Worm (Caenorhabditis elegans) whole organism, late embryonic: ENCODE results near the gene ifas-2.

ENCODE experiments used
- C38D4.7 ChIP-seq: fragments of 200-800 bp; sonication (Bioruptor generic); optimal IDR thresholded peaks from 2 replicates; lab custom pipeline; 2018; ENCODE audit warnings: mild to moderate bottlenecking, missing genetic modification characterization, moderate library complexity, missing compliant biosample characterization
- K02D7.2 ChIP-seq: sonication (generic microtip); optimal IDR thresholded peaks from 2 replicates; lab custom pipeline; 2017; ENCODE audit warnings: mild to moderate bottlenecking, missing genetic modification characterization, missing compliant biosample characterization
- T23F11.4 ChIP-seq: fragments of 200-800 bp; sonication (Bioruptor generic); optimal IDR thresholded peaks from 2 replicates; lab custom pipeline; 2018; ENCODE audit warnings: mild to moderate bottlenecking, missing genetic modification characterization, missing compliant biosample characterization
- ahr-1 ChIP-seq: sonication (generic microtip); optimal IDR thresholded peaks from 2 replicates; lab custom pipeline; 2016; ENCODE audit warnings: missing genetic modification characterization, missing compliant biosample characterization
- ceh-14 ChIP-seq: sonication (generic microtip); optimal IDR thresholded peaks from 2 replicates; lab custom pipeline; 2016; ENCODE audit warnings: missing genotype, missing genetic modification characterization, missing compliant biosample characterization
- ceh-18 ChIP-seq: sonication (generic microtip); optimal IDR thresholded peaks from 2 replicates; lab custom pipeline; 2016; ENCODE audit warnings: missing genetic modification characterization, missing compliant biosample characterization
- ceh-30 ChIP-seq: fragments of 150-350 bp; optimal IDR thresholded peaks from 2 replicates; lab custom pipeline; 2014; ENCODE audit warnings: missing biosample characterization, missing genetic modification characterization
- ceh-45 ChIP-seq: fragments of 200-800 bp; sonication (Bioruptor generic); IDR thresholded peaks from 2 replicates; pipeline ENCODE4 v1.3.6; 2022; ENCODE audit warnings: missing genetic modification reagents, missing genetic modification characterization, missing compliant biosample characterization
- ceh-48 ChIP-seq: sonication (generic microtip); optimal IDR thresholded peaks from 2 replicates; lab custom pipeline; 2016; ENCODE audit warnings: missing genetic modification characterization, inconsistent platforms, missing compliant biosample characterization
- ceh-6 ChIP-seq: fragments of 200-800 bp; sonication (Bioruptor generic); optimal IDR thresholded peaks from 2 replicates; lab custom pipeline; 2018; ENCODE audit warnings: mild to moderate bottlenecking, missing genetic modification characterization, missing compliant biosample characterization
- dmd-4 ChIP-seq: sonication (generic microtip); optimal IDR thresholded peaks from 2 replicates; lab custom pipeline; 2016; ENCODE audit warnings: borderline replicate concordance, missing genetic modification characterization, missing compliant biosample characterization
- elt-4 ChIP-seq: sonication (generic microtip); optimal IDR thresholded peaks from 2 replicates; lab custom pipeline; 2016; ENCODE audit warnings: missing genetic modification characterization, missing compliant biosample characterization
- ets-4 ChIP-seq: sonication (generic microtip); optimal IDR thresholded peaks from 2 replicates; lab custom pipeline; 2016; ENCODE audit warnings: missing genetic modification characterization, missing compliant biosample characterization
- fax-1 ChIP-seq: sonication (generic microtip); optimal IDR thresholded peaks from 2 replicates; lab custom pipeline; 2016; ENCODE audit warnings: missing genotype, missing genetic modification characterization, missing compliant biosample characterization
- fkh-10 ChIP-seq: fragments of 150-350 bp; optimal IDR thresholded peaks from 2 replicates; lab custom pipeline; 2014; ENCODE audit warnings: missing biosample characterization, missing genetic modification reagents, missing genetic modification characterization
- fkh-6 ChIP-seq: sonication (generic microtip); optimal IDR thresholded peaks from 2 replicates; lab custom pipeline; 2016; ENCODE audit warnings: missing genetic modification characterization, missing compliant biosample characterization
- hlh-13 ChIP-seq: fragments of 200-800 bp; sonication (Bioruptor generic); optimal IDR thresholded peaks from 2 replicates; lab custom pipeline; 2018; ENCODE audit warnings: mild to moderate bottlenecking, missing genetic modification characterization, missing compliant biosample characterization
- hlh-15 ChIP-seq: sonication (generic microtip); optimal IDR thresholded peaks from 2 replicates; lab custom pipeline; 2016; ENCODE audit warnings: missing genetic modification characterization, missing compliant biosample characterization
- hlh-30 ChIP-seq: sonication (generic microtip); optimal IDR thresholded peaks from 2 replicates; lab custom pipeline; 2017; ENCODE audit warnings: antibody characterized with exemption, missing genetic modification characterization, missing compliant biosample characterization; ENCODE audit not compliant: insufficient read depth
- hlh-6 ChIP-seq: sonication (generic microtip); optimal IDR thresholded peaks from 2 replicates; lab custom pipeline; 2016; ENCODE audit warnings: missing genotype, missing genetic modification characterization, missing compliant biosample characterization
- hlh-8 ChIP-seq: sonication (generic microtip); optimal IDR thresholded peaks from 2 replicates; lab custom pipeline; 2016; ENCODE audit warnings: missing genotype, missing genetic modification characterization, missing compliant biosample characterization
- lim-6 ChIP-seq: sonication (generic microtip); optimal IDR thresholded peaks from 2 replicates; lab custom pipeline; 2016; ENCODE audit warnings: missing genetic modification characterization, missing compliant biosample characterization
- lin-11 ChIP-seq: fragments of 200-800 bp; sonication (Bioruptor generic); optimal IDR thresholded peaks from 2 replicates; lab custom pipeline; 2018; ENCODE audit warnings: mild to moderate bottlenecking, missing genetic modification characterization, missing compliant biosample characterization
- nfya-1 ChIP-seq: sonication (generic microtip); optimal IDR thresholded peaks from 2 replicates; lab custom pipeline; 2017; ENCODE audit warnings: missing genetic modification characterization, mild to moderate bottlenecking, missing compliant biosample characterization, antibody characterized with exemption, moderate library complexity
- nhr-232 ChIP-seq: sonication (generic microtip); optimal IDR thresholded peaks from 2 replicates; lab custom pipeline; 2016; ENCODE audit warnings: missing genetic modification characterization, missing compliant biosample characterization
- npax-4 ChIP-seq: sonication (generic microtip); optimal IDR thresholded peaks from 2 replicates; lab custom pipeline; 2016; ENCODE audit warnings: missing genetic modification characterization, missing compliant biosample characterization
- odd-2 ChIP-seq: sonication (generic microtip); optimal IDR thresholded peaks from 2 replicates; lab custom pipeline; 2017; ENCODE audit warnings: antibody characterized with exemption, mild to moderate bottlenecking, missing genetic modification characterization, missing compliant biosample characterization
- pag-3 ChIP-seq: sonication (generic microtip); optimal IDR thresholded peaks from 2 replicates; lab custom pipeline; 2016; ENCODE audit warnings: missing compliant biosample characterization, missing genetic modification characterization, borderline replicate concordance
- pat-9 ChIP-seq: fragments of 200-800 bp; sonication (Bioruptor generic); optimal IDR thresholded peaks from 2 replicates; lab custom pipeline; 2018; ENCODE audit warnings: mild to moderate bottlenecking, missing genetic modification characterization, moderate library complexity, missing compliant biosample characterization
- pha-2 ChIP-seq: sonication (generic microtip); optimal IDR thresholded peaks from 2 replicates; lab custom pipeline; 2017; ENCODE audit warnings: mild to moderate bottlenecking, missing genetic modification characterization, missing compliant biosample characterization
- pros-1 ChIP-seq: fragments of 150-350 bp; optimal IDR thresholded peaks from 2 replicates; lab custom pipeline; 2014; ENCODE audit warnings: missing biosample characterization, missing genetic modification reagents, missing genetic modification characterization
- rnt-1 ChIP-seq: sonication (generic microtip); optimal IDR thresholded peaks from 2 replicates; lab custom pipeline; 2016; ENCODE audit warnings: missing genetic modification characterization, missing compliant biosample characterization
- sox-2 ChIP-seq: fragments of 200-800 bp; sonication (Bioruptor generic); IDR thresholded peaks from 2 replicates; pipeline ENCODE4 v1.3.6; 2022; ENCODE audit warnings: missing genetic modification reagents, missing genetic modification characterization, missing compliant biosample characterization
- syd-9 ChIP-seq: sonication (generic microtip); optimal IDR thresholded peaks from 2 replicates; lab custom pipeline; 2016; ENCODE audit warnings: mild to moderate bottlenecking, missing genetic modification characterization, moderate library complexity, missing compliant biosample characterization
- unc-42 ChIP-seq: sonication (generic microtip); optimal IDR thresholded peaks from 2 replicates; lab custom pipeline; 2016; ENCODE audit warnings: missing genotype, missing genetic modification characterization, missing compliant biosample characterization
- unc-55 ChIP-seq: sonication (generic microtip); optimal IDR thresholded peaks from 2 replicates; lab custom pipeline; 2017; ENCODE audit warnings: missing biosample characterization, missing genetic modification reagents, missing genetic modification characterization
- unc-86 ChIP-seq: sonication (generic microtip); optimal IDR thresholded peaks from 2 replicates; lab custom pipeline; 2016; ENCODE audit warnings: missing genetic modification characterization, missing compliant biosample characterization
- zip-5 ChIP-seq: sonication (generic microtip); optimal IDR thresholded peaks from 2 replicates; lab custom pipeline; 2016; ENCODE audit warnings: missing genetic modification characterization, missing compliant biosample characterization

The ifas-2 gene

DNA sequence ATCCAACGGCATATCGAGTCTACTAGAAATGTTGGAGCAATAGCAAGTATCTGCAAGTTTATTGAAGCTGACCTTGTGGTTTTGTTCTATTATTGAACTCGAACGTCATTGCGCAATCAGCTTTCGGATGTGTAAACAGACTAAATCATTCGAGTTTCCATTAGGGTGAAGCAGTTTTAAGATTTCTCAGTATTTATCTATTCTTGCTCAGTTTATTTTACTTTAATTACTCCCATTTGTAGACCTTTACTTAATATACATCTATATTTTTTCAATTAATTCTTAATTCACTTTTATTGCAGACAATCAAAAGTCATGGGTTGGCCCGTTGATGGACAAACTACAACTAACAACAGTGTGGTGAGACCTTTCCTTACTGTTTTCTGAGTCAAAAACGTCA lies 8.0 kb downstream of the ifas-2 start, which contains the start of gene F09C6.14:
Gene F09C6.14, plus strand, starts transcription at position 301 of the 400 bp plus-strand sequence.
- no peak for TF ChIP-seq syd-9 (tag; lab: Kevin White, UChicago)
- no peak for TF ChIP-seq unc-55
- TF ChIP-seq unc-86 = no peak
- no peak for TF ChIP-seq dmd-4 (tag; lab: Kevin White, UChicago)
- TF ChIP-seq T23F11.4 (GFP tag; lab: Kevin White, UChicago) = no peak
- no peak for TF ChIP-seq ceh-45
- TF ChIP-seq K02D7.2 (tag; lab: Kevin White, UChicago) = no peak

DNA sequence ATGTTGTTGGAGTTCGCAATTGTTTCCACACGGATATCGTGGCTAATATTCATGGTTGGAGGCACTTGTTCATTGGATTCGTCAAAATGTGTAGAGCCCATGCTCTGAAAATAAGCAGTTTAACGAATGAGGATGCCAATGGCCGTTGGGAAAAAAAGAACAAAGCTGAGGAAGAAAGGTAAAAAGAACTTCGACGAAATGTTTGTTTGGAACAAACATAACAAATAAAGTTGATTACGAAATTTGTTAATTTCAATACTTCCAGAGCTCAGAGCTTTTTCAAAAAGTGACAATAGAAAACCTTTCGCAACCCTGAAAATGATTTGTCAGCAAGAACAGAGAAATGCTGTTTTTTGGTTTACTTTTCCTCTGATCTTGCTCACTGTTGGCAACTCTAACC lies 8.6 kb downstream of the ifas-2 start, which contains the start of gene F09C6.3:
Gene F09C6.3, minus strand, starts transcription at position 101 of the 400 bp plus-strand sequence.
- no peak for TF ChIP-seq hlh-15 (tag; lab: Kevin White, UChicago)
- no peak for TF ChIP-seq pros-1 (tag; lab: Kevin White, UChicago)
- no peak for TF ChIP-seq pag-3

DNA sequence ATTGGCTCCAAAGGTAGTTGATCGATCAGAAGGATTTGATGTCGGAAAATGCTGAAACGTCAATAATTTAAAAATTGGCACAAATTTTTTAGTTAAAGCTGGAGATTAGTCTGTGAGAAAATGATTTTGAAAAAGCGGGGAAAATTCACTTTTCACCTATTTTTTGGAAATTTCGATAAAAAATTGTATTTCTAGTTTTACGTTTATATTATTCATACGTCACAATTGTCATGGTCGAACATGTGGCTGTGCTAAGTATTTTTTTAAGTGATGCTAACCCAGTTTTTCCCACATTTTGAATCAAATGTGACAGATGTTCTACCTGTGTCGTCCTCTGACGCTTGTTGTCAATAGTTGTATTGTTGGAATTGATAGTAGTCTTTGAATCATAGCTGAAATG lies 9.2 kb downstream of the ifas-2 start:
- TF ChIP-seq unc-42 (no peak), lin-11 (no peak), T23F11.4 (GFP tag; lab: Kevin White, UChicago) (no peak), hlh-13 (no peak), unc-86 (no peak)

DNA sequence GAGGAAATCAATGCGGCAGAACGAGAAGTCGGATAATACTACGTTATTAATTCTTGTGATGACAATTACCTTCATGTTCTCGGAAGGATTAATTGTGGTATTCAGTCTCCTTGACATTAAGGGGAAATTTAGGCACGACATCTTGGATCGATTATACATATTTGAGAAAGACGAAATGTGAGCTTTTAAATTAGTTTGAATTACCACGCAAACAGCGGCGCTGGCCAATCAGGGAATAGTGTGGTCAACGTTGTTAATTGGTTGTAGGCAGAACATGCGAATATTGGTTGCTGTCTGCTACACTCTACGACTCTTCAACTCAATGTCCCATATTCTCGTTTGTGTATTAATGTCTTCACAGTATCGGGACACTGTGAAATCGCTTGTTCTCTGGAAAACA lies 13.7 kb downstream of the ifas-2 start, which contains the start of gene F49A5.10:
Gene F49A5.10, plus strand, starts transcription at position 301 of the 400 bp plus-strand sequence.
- TF ChIP-seq T23F11.4 (GFP tag; lab: Kevin White, UChicago) = no peak
- no peak for TF ChIP-seq hlh-30 (tag; lab: Kevin White, UChicago)
- no peak for TF ChIP-seq rnt-1 (tag; lab: Kevin White, UChicago)
- TF ChIP-seq ceh-18 (tag; lab: Kevin White, UChicago) = no peak

DNA sequence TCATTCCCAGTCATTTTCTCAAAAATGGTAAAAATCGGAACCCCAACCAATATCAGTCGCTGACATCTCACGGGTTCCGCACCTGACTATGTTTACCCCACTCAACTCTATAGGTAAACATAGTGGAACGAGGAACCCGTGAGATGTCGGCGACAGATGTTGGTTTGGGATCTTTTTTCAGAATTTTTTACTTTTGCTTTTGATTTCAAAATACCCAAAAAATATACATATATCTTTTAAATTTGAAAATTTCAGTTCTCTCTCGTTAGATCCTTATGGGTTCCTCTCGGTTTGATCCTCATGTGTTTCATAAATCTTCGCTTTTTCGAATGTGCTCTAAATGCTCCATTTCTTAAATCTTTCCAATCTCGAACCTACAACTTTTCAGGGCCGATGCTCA lies 15.0 kb downstream of the ifas-2 start, which contains the start of gene srw-23:
Gene srw-23, plus strand, starts transcription at position 301 of the 400 bp plus-strand sequence.
- no peak for TF ChIP-seq ceh-14
- TF ChIP-seq ets-4 = no peak
- TF ChIP-seq T23F11.4 (GFP tag; lab: Kevin White, UChicago) = no peak
- TF ChIP-seq fax-1 (tag; lab: Kevin White, UChicago) = no peak
- TF ChIP-seq lim-6 = no peak
- TF ChIP-seq sox-2 (GFP tag; lab: Robert Waterston, UW) = no peak
- no peak for TF ChIP-seq ahr-1 (tag; lab: Kevin White, UChicago)

DNA sequence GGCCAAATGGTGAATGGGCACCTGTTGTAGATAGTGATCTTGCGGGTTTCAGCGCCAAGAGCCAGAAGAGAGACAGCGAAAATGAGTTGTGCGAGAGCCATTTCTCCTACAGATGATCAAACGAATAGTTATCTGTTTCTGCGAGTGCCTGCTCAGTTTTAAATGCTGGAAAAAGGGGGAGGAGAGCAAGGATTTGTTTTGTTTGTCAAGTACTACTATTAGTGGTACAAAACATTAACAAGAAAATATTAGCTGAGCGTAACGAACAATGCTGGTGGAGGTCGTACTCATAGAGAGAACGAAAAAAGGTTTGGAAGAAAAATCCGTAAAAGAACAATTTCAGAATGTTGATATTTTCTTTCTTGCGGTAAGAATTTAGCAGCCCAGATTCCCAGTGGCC lies 17.3 kb downstream of the ifas-2 start, which contains the start of gene thn-4:
Gene thn-4, minus strand, starts transcription at position 101 of the 400 bp plus-strand sequence.
- no peak for TF ChIP-seq ceh-48 (tag; lab: Kevin White, UChicago)
- no peak for TF ChIP-seq hlh-6 (tag; lab: Kevin White, UChicago)
- TF ChIP-seq nhr-232 (tag; lab: Kevin White, UChicago) = no peak
- no peak for TF ChIP-seq lim-6
- no peak for TF ChIP-seq pha-2 (tag; lab: Kevin White, UChicago)
- TF ChIP-seq odd-2 (tag; lab: Kevin White, UChicago) = no peak
- no peak for TF ChIP-seq ets-4
- TF ChIP-seq hlh-15 (tag; lab: Kevin White, UChicago) = no peak
- no peak for TF ChIP-seq npax-4 (tag; lab: Kevin White, UChicago)
- TF ChIP-seq zip-5 (tag; lab: Kevin White, UChicago) = no peak
- TF ChIP-seq ceh-30 (tag; lab: Kevin White, UChicago) = no peak
- TF ChIP-seq elt-4 (tag; lab: Kevin White, UChicago) = no peak

DNA sequence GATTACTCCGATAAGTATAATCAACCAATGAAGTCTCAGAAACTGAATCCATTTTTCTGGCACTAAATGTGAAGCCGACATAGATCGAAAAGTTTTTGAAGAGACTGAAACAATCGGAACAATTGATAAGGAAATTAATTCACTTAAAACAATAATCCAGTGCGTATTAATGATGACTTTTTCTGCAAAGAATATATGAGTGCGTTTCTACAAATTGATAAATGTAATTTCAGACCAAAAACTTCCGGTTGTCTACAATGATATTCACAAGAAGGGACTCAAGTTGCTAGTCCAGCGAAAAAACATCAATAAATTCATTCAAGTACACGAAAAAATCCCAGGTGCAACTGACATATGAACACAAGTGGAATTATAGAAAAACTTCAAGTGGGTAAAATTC lies 18.9 kb downstream of the ifas-2 start, which contains the start of gene clec-33:
Gene clec-33, minus strand, starts transcription at position 101 of the 400 bp plus-strand sequence.
- TF ChIP-seq unc-86 (no peak), dmd-4 (tag; lab: Kevin White, UChicago) (no peak), rnt-1 (tag; lab: Kevin White, UChicago) (no peak), C38D4.7 (GFP tag; lab: Kevin White, UChicago) (no peak), ets-4 (no peak), nfya-1 (no peak), ceh-48 (tag; lab: Kevin White, UChicago) (no peak), fkh-10 (GFP tag; lab: Kevin White, UChicago) (no peak), fkh-6 (tag; lab: Kevin White, UChicago) (no peak), ceh-6 (GFP tag; lab: Kevin White, UChicago) (no peak), hlh-8 (tag; lab: Kevin White, UChicago) (no peak), pat-9 (tag; lab: Kevin White, UChicago) (no peak), syd-9 (tag; lab: Kevin White, UChicago) (no peak), pros-1 (tag; lab: Kevin White, UChicago) (no peak), ceh-18 (tag; lab: Kevin White, UChicago) (no peak), ceh-30 (tag; lab: Kevin White, UChicago) (no peak), fax-1 (tag; lab: Kevin White, UChicago) (no peak)
- TF ChIP-seq, all 69 proteins: peak for 0
